Fruit fly (Drosophila melanogaster): Measurements from ENCODE around the gene rost.

Gene rost

dm6 chr2L:8989037-8989591 is at the start of gene rost:
Gene rost (minus strand): TSS chr2L:8989539.
- peak; percentile 68 for TF ChIP-seq noc (tag; optimal IDR thresholded peaks at IDR 0.05)

- TF ChIP-seq noc (tag; optimal IDR thresholded peaks at IDR 0.05) = no peak
Observed at dm6 chr2L:9031736-9032135, 42.4 kb upstream of the rost start, which contains the start of gene CG9582. Gene CG9582 (minus strand): TSS chr2L:9031836.

dm6 chr2L:9026157-9026556 is 36.8 kb upstream of the rost start:
- TF ChIP-seq noc (tag; optimal IDR thresholded peaks at IDR 0.05) = no peak

dm6 chr2L:9019438-9019837 is 30.1 kb upstream of the rost start:
- TF ChIP-seq noc (tag; optimal IDR thresholded peaks at IDR 0.05) = no peak

dm6 chr2L:9013968-9014367 is 24.6 kb upstream of the rost start, which contains the start of gene Rcd-1r:
Gene Rcd-1r (minus strand): TSS chr2L:9014068.
- no peak for TF ChIP-seq noc (tag; optimal IDR thresholded peaks at IDR 0.05)

DNA sequence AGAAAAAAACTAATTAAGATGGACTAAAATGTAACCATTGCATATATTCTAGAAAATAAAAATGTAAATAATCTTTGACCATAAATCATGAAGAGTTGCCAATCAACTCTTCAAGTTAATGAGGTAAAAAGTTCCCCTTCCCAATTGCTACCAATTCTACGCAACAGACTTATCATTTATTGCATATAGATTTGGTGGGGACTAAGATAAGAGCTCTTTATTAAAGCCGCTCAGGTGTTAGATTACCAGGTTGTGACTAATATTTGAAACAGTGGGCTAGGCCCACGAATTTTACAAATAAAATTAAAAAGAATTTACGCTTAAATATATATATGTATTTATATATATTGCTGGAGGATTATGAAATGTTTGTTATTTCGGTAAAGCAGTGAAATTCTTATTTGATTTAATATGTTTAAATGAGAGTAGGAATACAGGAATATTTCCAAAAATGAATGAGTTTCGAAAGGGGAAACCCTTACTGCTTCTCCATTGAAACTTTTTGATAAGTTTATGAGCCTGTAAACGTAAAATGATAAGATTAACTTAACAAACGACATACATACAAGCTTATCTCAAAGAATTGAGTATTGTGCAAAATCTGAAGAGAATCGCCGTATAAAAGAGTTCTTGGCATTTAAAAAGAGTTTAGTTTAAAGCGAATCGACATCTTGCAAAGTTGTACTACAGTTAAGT is 22.4 kb upstream of the rost start, which contains the start of gene CG13102:
CG13102 (plus strand) TSS at position 646 of the 696 bp plus-strand sequence.
- TF ChIP-seq noc (tag; optimal IDR thresholded peaks at IDR 0.05) = peak; percentile 59

- no peak for TF ChIP-seq noc (tag; optimal IDR thresholded peaks at IDR 0.05)
Observed at dm6 chr2L:9010267-9010666, 20.9 kb upstream of the rost start, which contains the start of gene CG9568. Gene CG9568 (plus strand): TSS chr2L:9010583.

DNA sequence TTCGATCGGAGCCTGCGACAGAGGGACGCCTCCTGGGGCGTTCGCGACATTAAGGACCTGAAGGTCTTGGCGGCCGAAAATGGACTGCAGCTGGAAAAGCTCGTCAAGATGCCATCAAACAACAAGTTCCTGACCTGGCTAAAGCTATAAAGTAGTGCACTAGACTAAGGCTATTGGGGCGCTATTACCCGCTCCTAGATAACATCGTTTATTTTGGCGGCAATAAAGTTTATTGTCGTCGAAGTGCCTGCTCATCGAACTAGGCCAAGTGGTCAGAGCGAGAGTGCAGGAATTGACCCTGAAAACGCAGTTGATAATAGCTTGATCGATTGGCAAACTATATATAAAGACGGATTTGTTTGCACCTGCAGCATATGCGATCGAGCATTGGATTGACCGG is 8.9 kb upstream of the rost start, which contains the start of gene Try29F:
Try29F (plus strand) TSS at position 301 of the 400 bp plus-strand sequence.
- no peak for TF ChIP-seq noc (tag; optimal IDR thresholded peaks at IDR 0.05)

DNA sequence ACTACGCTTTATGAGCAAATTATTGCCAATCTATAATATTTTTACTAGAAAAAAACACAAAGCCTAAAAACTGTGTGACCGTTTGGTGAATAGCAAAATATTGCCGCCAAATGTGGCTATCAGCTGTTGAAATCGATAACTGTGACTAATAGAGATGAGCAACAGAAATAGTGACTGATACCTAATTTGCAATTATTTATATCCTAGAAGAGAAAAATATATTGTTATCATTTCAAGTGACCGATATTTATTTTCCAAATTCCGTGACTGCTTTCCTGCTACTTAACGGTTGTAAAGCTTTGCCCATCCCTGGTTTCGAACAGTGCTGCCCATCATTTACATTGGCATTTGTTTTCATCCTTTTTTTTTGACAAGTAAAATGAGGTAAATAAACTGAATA is 7.9 kb upstream of the rost start, which contains the start of the genes alien and CG18661:
alien (minus strand) TSS at position 95 of the 400 bp plus-strand sequence.
CG18661 (plus strand) TSS at position 321 of the 400 bp plus-strand sequence.
- TF ChIP-seq noc (tag; optimal IDR thresholded peaks at IDR 0.05) = peak; percentile 0

DNA sequence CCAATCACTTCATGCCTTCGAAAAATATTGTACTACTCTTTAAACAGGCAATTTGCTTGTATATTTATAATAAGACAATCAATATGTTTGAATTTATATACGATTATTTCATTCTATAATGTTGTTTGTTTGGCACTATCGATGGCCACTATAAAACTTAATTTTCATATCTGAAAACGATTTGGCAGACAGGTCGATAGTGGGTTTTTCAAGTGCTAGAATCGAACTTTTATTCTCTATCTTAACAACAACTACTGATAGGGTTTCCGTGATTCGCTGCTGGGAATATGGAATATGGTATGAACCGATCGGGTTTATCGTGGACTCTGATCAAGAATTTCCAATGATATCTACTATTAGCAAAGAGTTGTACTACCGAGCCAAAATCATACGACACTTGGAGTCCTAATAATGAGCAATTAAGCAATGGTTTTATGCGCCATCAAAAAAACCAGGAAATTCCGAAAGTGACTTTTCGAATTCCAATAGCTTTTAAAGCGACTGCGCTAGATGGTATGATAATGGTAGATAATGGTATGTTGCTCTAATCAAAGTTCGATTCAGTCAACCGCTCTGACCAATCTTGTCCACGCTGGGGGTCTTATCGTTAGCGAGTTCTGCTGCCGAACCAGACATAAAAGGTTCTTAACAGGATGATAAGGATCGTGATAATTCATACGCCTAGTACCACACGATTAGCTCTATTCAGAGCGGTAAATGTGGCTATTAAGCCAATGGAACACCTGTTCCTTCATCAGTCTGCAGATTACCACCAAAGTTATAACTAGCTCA is 4.5 kb upstream of the rost start, which contains the start of gene CG17906:
CG17906 (plus strand) TSS at position 742 of the 792 bp plus-strand sequence.
- peak; percentile 82 for TF ChIP-seq noc (tag; optimal IDR thresholded peaks at IDR 0.05)

- no peak for TF ChIP-seq noc (tag; optimal IDR thresholded peaks at IDR 0.05)
Observed at dm6 chr2L:8991583-8991982, 2.2 kb upstream of the rost start, which contains the start of gene CG9555. Gene CG9555 (plus strand): TSS chr2L:8991735.

DNA sequence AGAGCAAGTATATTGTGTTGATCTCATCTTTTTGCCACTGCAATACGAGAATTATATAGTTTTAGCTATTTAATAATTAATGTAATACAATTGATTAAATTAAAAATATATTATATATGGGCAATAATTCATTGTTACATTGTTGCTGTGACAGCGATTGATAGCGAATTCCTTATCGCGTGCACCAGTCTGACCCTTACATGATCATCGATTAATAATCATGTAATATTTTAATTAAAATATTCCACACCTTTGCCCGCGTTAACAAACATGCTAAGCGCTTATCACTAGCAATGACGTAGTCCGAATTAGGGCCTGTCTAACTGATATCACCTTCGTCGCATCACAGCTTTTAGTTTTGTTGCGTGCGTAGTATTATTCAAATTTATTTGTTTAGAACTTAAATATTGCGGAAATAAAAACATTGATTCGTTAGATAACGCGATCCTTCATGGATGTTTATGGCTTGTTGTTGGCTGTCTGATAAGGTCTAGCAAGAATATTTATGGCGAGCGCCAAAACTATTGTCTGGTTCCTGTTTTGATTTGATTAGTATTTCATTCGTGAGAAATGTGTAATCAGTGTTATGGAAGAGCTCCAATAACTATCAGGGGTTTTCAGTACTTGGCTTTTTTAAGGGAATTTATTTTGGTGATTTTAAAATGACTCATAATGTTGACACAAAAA is 1.9 kb downstream of the rost start:
- peak; percentile 96 for TF ChIP-seq noc (tag; optimal IDR thresholded peaks at IDR 0.05)

dm6 chr2L:8984614-8985318 is 4.6 kb downstream of the rost start, which contains the start of gene CG13101:
Gene CG13101 (minus strand): TSS chr2L:8984872.
- peak; percentile 86 for TF ChIP-seq noc (tag; optimal IDR thresholded peaks at IDR 0.05)

DNA sequence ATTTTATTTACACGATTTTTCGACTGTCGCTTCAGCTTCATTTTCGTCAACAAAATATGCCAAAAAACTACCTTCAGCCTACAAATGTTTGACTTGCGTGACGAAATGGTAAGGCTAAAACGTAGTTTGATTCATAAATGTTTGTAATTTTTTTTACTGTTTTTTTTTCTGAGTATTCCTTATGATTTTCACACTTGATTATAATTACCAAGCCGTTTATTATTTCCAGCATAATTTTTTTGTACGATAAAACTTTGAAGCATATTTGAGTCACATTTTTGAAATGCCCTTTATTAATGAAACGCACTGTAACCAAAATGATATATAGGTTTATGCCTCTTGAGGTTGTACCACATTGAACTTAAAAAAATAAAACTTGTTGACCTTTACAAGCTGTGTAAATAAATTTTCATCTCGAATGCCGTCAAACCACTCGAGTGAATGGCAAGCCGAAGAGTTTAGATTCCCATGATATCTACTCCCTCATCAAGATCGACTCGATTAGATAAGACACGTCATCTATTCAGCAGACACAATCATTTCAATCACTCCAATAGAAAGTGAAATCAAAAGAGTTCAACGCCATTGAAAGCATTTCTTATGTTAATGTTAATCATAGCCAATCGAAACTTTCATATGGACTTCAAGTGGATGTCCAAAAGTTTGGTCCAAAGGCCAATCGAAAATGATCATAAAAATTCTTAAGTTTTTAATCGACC is 6.6 kb downstream of the rost start:
- TF ChIP-seq noc (tag; optimal IDR thresholded peaks at IDR 0.05) = no peak
